Fruit fly (Drosophila melanogaster) whole organism, prepupa: ENCODE data around the gene mon2.

Experiments
- CG10631 ChIP-seq: fragments of 200-800 bp; sonication (Bioruptor generic); optimal IDR thresholded peaks from 2 replicates; lab custom pipeline; 2016; ENCODE audit warnings: missing biosample characterization, missing genetic modification characterization
- CG10669 ChIP-seq: fragments of 200-800 bp; sonication (Bioruptor generic); optimal IDR thresholded peaks from 3 replicates; lab custom pipeline; 2018; ENCODE audit warnings: missing biosample characterization, mild to moderate bottlenecking, missing genetic modification characterization, moderate library complexity
- CG15336 ChIP-seq: fragments of 200-800 bp; sonication (Bioruptor generic); IDR thresholded peaks from 2 replicates; pipeline ENCODE4 v1.3.6; 2022; ENCODE audit warnings: missing biosample characterization, missing genetic modification characterization
- CG1621 ChIP-seq: fragments of 200-800 bp; sonication (Bioruptor generic); optimal IDR thresholded peaks from 3 replicates; lab custom pipeline; 2018; ENCODE audit warnings: missing biosample characterization, mild to moderate bottlenecking, missing genetic modification characterization
- CG16779 ChIP-seq: fragments of 200-800 bp; sonication (Bioruptor generic); optimal IDR thresholded peaks from 3 replicates; lab custom pipeline; 2017; ENCODE audit warnings: missing biosample characterization, mild to moderate bottlenecking, missing genetic modification characterization
- CG3032 ChIP-seq: fragments of 200-800 bp; optimal IDR thresholded peaks from 2 replicates; lab custom pipeline; 2019; ENCODE audit warnings: missing biosample characterization, mild to moderate bottlenecking, missing genetic modification characterization, moderate library complexity
- CG31627 ChIP-seq: fragments of 200-800 bp; sonication (Bioruptor generic); optimal IDR thresholded peaks from 3 replicates; lab custom pipeline; 2016; ENCODE audit warnings: missing biosample characterization, missing genetic modification characterization
- CG32006 ChIP-seq: fragments of 200-800 bp; sonication (Bioruptor generic); optimal IDR thresholded peaks from 3 replicates; lab custom pipeline; 2017; ENCODE audit warnings: missing biosample characterization, mild to moderate bottlenecking, missing genetic modification characterization
- CG3919 ChIP-seq: fragments of 200-800 bp; sonication (Bioruptor generic); optimal IDR thresholded peaks from 3 replicates; lab custom pipeline; 2016; ENCODE audit warnings: missing biosample characterization, missing genetic modification characterization
- CG6163 ChIP-seq: fragments of 200-800 bp; sonication (Bioruptor generic); IDR thresholded peaks from 3 replicates; pipeline ENCODE4 v1.3.6; 2022; ENCODE audit warnings: missing biosample characterization, missing genetic modification characterization
- CG6792 ChIP-seq: fragments of 200-800 bp; sonication (Bioruptor generic); optimal IDR thresholded peaks from 3 replicates; lab custom pipeline; 2016; ENCODE audit warnings: missing biosample characterization, missing genetic modification characterization
- CG6808 ChIP-seq: fragments of 200-800 bp; sonication (Bioruptor generic); optimal IDR thresholded peaks from 3 replicates; lab custom pipeline; 2017; ENCODE audit warnings: missing biosample characterization, missing genetic modification characterization, mild to moderate bottlenecking, moderate library complexity, missing genetic modification reagents
- CG6854 ChIP-seq: fragments of 200-800 bp; sonication (Bioruptor generic); optimal IDR thresholded peaks from 2 replicates; lab custom pipeline; 2017; ENCODE audit warnings: missing biosample characterization, mild to moderate bottlenecking, missing genetic modification characterization
- CG7368 ChIP-seq: fragments of 200-800 bp; sonication (Bioruptor generic); optimal IDR thresholded peaks from 3 replicates; lab custom pipeline; 2016; ENCODE audit warnings: missing biosample characterization, missing genetic modification characterization
- CG9139 ChIP-seq: fragments of 200-800 bp; sonication (Bioruptor generic); optimal IDR thresholded peaks from 3 replicates; lab custom pipeline; 2017; ENCODE audit warnings: missing biosample characterization, mild to moderate bottlenecking, missing genetic modification characterization
- Eip78C ChIP-seq: fragments of 200-800 bp; sonication (Bioruptor generic); peaks from one replicate; lab custom pipeline; 2016; ENCODE audit warnings: missing biosample characterization, missing genetic modification characterization
- Ets21C ChIP-seq: fragments of 200-800 bp; sonication (Bioruptor generic); optimal IDR thresholded peaks from 3 replicates; lab custom pipeline; 2016; ENCODE audit warnings: missing biosample characterization, missing genetic modification characterization
- Ets96B ChIP-seq: fragments of 200-800 bp; optimal IDR thresholded peaks from 2 replicates; lab custom pipeline; 2019; ENCODE audit warnings: missing biosample characterization, mild to moderate bottlenecking, missing genetic modification characterization, moderate library complexity
- Gug ChIP-seq: fragments of 200-800 bp; sonication (Bioruptor generic); IDR thresholded peaks from 2 replicates; pipeline ENCODE4 v1.3.6; 2022; ENCODE audit warnings: missing biosample characterization, missing genetic modification characterization
- Hr38 ChIP-seq: sonication (Bioruptor generic); optimal IDR thresholded peaks from 2 replicates; lab custom pipeline; 2016; ENCODE audit warnings: missing biosample characterization, missing genetic modification characterization
- Hr39 ChIP-seq: fragments of 200-800 bp; sonication (Bioruptor generic); optimal IDR thresholded peaks from 2 replicates; lab custom pipeline; 2016; ENCODE audit warnings: missing biosample characterization, missing genetic modification characterization
- OdsH ChIP-seq: fragments of 200-800 bp; sonication (Bioruptor generic); optimal IDR thresholded peaks from 3 replicates; lab custom pipeline; 2016; ENCODE audit warnings: missing biosample characterization, missing genetic modification characterization
- Smox ChIP-seq: fragments of 200-800 bp; sonication (Bioruptor generic); optimal IDR thresholded peaks from 3 replicates; lab custom pipeline; 2016; ENCODE audit warnings: missing biosample characterization, missing genetic modification characterization
- Sox102F ChIP-seq: fragments of 200-800 bp; sonication (Bioruptor generic); optimal IDR thresholded peaks from 2 replicates; lab custom pipeline; 2016; ENCODE audit warnings: missing biosample characterization, mild to moderate bottlenecking, missing genetic modification characterization
- achi ChIP-seq: fragments of 200-800 bp; sonication (Bioruptor generic); optimal IDR thresholded peaks from 3 replicates; lab custom pipeline; 2016; ENCODE audit warnings: missing biosample characterization, missing genetic modification characterization
- acj6 ChIP-seq: fragments of 200-800 bp; sonication (Bioruptor generic); optimal IDR thresholded peaks from 3 replicates; lab custom pipeline; 2016; ENCODE audit warnings: missing biosample characterization, missing genetic modification characterization
- eg ChIP-seq: fragments of 200-800 bp; sonication (Bioruptor generic); IDR thresholded peaks from 3 replicates; pipeline ENCODE4 v1.3.6; 2022; ENCODE audit warnings: missing biosample characterization, missing genetic modification characterization
- esn ChIP-seq: fragments of 200-800 bp; sonication (Bioruptor generic); optimal IDR thresholded peaks from 2 replicates; lab custom pipeline; 2016; ENCODE audit warnings: missing biosample characterization, mild to moderate bottlenecking, missing genetic modification characterization, moderate library complexity
- fd59A ChIP-seq: fragments of 200-800 bp; sonication (Bioruptor generic); optimal IDR thresholded peaks from 2 replicates; lab custom pipeline; 2017; ENCODE audit warnings: missing biosample characterization, mild to moderate bottlenecking, missing genetic modification characterization, missing genetic modification reagents
- fkh ChIP-seq: fragments of 200-800 bp; sonication (Bioruptor generic); optimal IDR thresholded peaks from 3 replicates; lab custom pipeline; 2017; ENCODE audit warnings: missing biosample characterization, mild to moderate bottlenecking, missing genetic modification characterization, moderate library complexity
- net ChIP-seq: fragments of 200-800 bp; sonication (Bioruptor generic); optimal IDR thresholded peaks from 3 replicates; lab custom pipeline; 2016; ENCODE audit warnings: missing biosample characterization, missing genetic modification characterization
- pdm3 ChIP-seq: fragments of 200-800 bp; sonication (Bioruptor generic); optimal IDR thresholded peaks from 3 replicates; lab custom pipeline; 2016; ENCODE audit warnings: missing biosample characterization, missing genetic modification characterization
- salr ChIP-seq, 2 experiments: fragments of 200-800 bp; sonication (Bioruptor generic); optimal IDR thresholded peaks; 3 replicates each; lab custom pipeline; 2016 to 2018; ENCODE audit warnings: missing biosample characterization in 2 of 2, missing genetic modification characterization in 2 of 2, mild to moderate bottlenecking in 1 of 2
- ss ChIP-seq, 2 experiments: fragments of 200-800 bp; sonication (Bioruptor generic); optimal IDR thresholded peaks; 2 replicates in 1 of 2; 3 replicates in 1 of 2; lab custom pipeline; 2017 to 2018; ENCODE audit warnings: mild to moderate bottlenecking in 2 of 2, missing biosample characterization in 2 of 2, missing genetic modification characterization in 2 of 2, moderate library complexity in 1 of 2
- svp ChIP-seq: fragments of 200-800 bp; sonication (Bioruptor generic); peaks from one replicate; lab custom pipeline; 2016; ENCODE audit warnings: missing biosample characterization, missing genetic modification characterization
- topi ChIP-seq: fragments of 200-800 bp; sonication (Bioruptor generic); optimal IDR thresholded peaks from 3 replicates; lab custom pipeline; 2016; ENCODE audit warnings: missing biosample characterization, missing genetic modification characterization
- vri ChIP-seq: fragments of 200-800 bp; sonication (Bioruptor generic); optimal IDR thresholded peaks from 3 replicates; lab custom pipeline; 2016; ENCODE audit warnings: missing biosample characterization, mild to moderate bottlenecking, missing genetic modification characterization

mon2 gene

DNA sequence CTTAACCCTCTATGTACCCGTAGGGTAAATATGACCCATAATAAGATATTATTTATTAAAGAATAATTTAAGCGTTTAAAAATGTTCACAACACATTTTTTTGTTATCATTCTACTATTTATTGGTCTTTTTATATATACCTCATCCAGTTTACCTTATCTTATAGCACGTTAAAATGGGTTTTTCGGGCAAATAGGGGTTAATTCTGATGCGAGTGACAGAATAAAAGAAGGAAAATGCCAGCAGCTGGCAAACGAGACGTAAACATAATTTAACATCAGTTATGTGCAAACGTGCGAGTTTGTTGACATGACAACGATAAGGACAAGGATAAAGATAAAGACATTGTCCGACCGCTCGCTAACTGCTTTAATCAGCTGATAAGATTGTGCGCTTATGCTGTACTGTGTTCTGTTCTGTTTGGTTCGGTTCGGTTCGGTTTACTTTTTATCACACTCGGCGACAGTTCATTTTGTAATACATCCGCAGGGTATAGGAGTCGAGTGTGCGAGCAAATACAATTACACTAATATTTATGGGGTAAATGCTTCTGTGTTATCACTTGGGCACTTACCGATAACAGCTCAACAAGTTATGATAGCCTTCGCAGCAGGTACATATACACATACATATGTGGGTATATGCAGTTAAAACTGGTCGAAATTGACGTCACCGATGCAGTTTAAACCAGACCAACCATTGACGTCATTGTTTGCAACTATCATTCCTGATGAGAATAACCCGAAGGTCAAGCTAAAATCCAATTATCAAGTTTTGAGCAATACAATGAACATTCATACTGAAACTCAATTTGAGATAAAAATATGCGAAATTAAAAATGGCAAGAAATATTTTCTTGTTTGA lies 23.1 kb downstream of the mon2 start (continued):
- peak; percentile 30 for TF ChIP-seq achi (GFP tag; lab: Kevin White, UChicago)
- TF ChIP-seq svp (GFP tag; lab: Kevin White, UChicago): peak; percentile 81
- TF ChIP-seq CG6792 (GFP tag; lab: Kevin White, UChicago): no peak
- TF ChIP-seq CG1621 (tag; lab: Kevin White, UChicago): no peak
- peak; percentile 50 for TF ChIP-seq OdsH (GFP tag; lab: Kevin White, UChicago)
- TF ChIP-seq acj6 (GFP tag; lab: Kevin White, UChicago): peak; percentile 26
- TF ChIP-seq CG7368: peak; percentile 8
- peak; percentile 32 for TF ChIP-seq CG3032
- no peak for TF ChIP-seq CG6854 (GFP tag; lab: Kevin White, UChicago)
- no peak for TF ChIP-seq net (GFP tag; lab: Kevin White, UChicago)
- peak; percentile 85 for TF ChIP-seq fkh (GFP tag; lab: Kevin White, UChicago)

- TF ChIP-seq Eip78C (GFP tag; lab: Kevin White, UChicago) (peak; percentile 59), fkh (GFP tag; lab: Kevin White, UChicago) (no peak), pdm3 (GFP tag; lab: Kevin White, UChicago) (no peak), Gug (GFP tag; lab: Robert Waterston, UW) (no peak), CG10669 (GFP tag; lab: Kevin White, UChicago) (no peak), vri (GFP tag; lab: Kevin White, UChicago) (peak; percentile 22), CG10631 (no peak), CG15336 (GFP tag; lab: Robert Waterston, UW) (peak; percentile 6; the same call in 1 of the 2 replicates), ss (GFP tag; optimal IDR thresholded peaks at IDR 0.05; lab: Kevin White, UChicago) (no peak), esn (GFP tag; lab: Kevin White, UChicago) (peak; percentile 19), Smox (GFP tag; lab: Kevin White, UChicago) (no peak), CG32006 (peak; percentile 4), Ets96B (tag; lab: Kevin White, UChicago) (no peak), Hr39 (GFP tag; lab: Kevin White, UChicago) (no peak), CG6808 (no peak), CG31627 (GFP tag; lab: Kevin White, UChicago) (peak; percentile 19), CG3919 (GFP tag; lab: Kevin White, UChicago) (no peak), topi (peak; percentile 1), Hr38 (no peak), Sox102F (GFP tag; lab: Kevin White, UChicago) (peak; percentile 15), acj6 (GFP tag; lab: Kevin White, UChicago) (no peak), salr (GFP tag; optimal IDR thresholded peaks at IDR 0.05; lab: Kevin White, UChicago) (no peak), CG9139 (GFP tag; lab: Kevin White, UChicago) (no peak), net (GFP tag; lab: Kevin White, UChicago) (no peak)
- TF ChIP-seq, all 60 proteins: peak for 8
Observed at dm6 chr2L:8099615-8100375, 24.0 kb downstream of the mon2 start.

dm6 chr2L:8099050-8099449 lies 24.8 kb downstream of the mon2 start:
- TF ChIP-seq pdm3 (GFP tag; lab: Kevin White, UChicago) (no peak), fd59A (GFP tag; lab: Kevin White, UChicago) (no peak), eg (no peak), Hr38 (no peak), CG6808 (no peak), Gug (GFP tag; lab: Robert Waterston, UW) (no peak), CG31627 (GFP tag; lab: Kevin White, UChicago) (no peak), Sox102F (GFP tag; lab: Kevin White, UChicago) (no peak), CG10669 (GFP tag; lab: Kevin White, UChicago) (no peak), Ets21C (GFP tag; lab: Kevin White, UChicago) (no peak), OdsH (GFP tag; lab: Kevin White, UChicago) (no peak), CG7368 (no peak), CG15336 (GFP tag; lab: Robert Waterston, UW) (no peak), CG6163 (GFP tag; lab: Robert Waterston, UW) (no peak), ss (GFP tag; optimal IDR thresholded peaks at IDR 0.05; lab: Kevin White, UChicago) (no peak), net (GFP tag; lab: Kevin White, UChicago) (no peak), CG3919 (GFP tag; lab: Kevin White, UChicago) (no peak), acj6 (GFP tag; lab: Kevin White, UChicago) (no peak), CG16779 (tag; lab: Kevin White, UChicago) (no peak)
